Worm (Caenorhabditis elegans) whole organism, young adult: ENCODE measurements around the gene F53A9.9.
"Not testable (repeated sequence)": the region's sequence is repeated elsewhere in the genome, so short reads cannot be mapped to it uniquely, and the experiment has no call there.

ENCODE experiments used
- B0019.2 ChIP-seq: fragments of 200-800 bp; sonication (Bioruptor generic); conservative IDR thresholded peaks from 2 replicates; pipeline ENCODE4 v1.3.6; 2022; ENCODE audit warnings: missing genetic modification reagents, missing genetic modification characterization, missing compliant biosample characterization
- B0261.1 ChIP-seq: sonication (generic microtip); optimal IDR thresholded peaks from 2 replicates; lab custom pipeline; 2016; ENCODE audit warnings: mild to moderate bottlenecking, missing genetic modification characterization, moderate library complexity, missing compliant biosample characterization
- F10E7.11 ChIP-seq: sonication (generic microtip); optimal IDR thresholded peaks from 2 replicates; lab custom pipeline; 2017; ENCODE audit warnings: mild to moderate bottlenecking, missing genetic modification characterization, moderate library complexity, missing compliant biosample characterization
- F55B11.4 ChIP-seq: sonication (generic microtip); optimal IDR thresholded peaks from 2 replicates; lab custom pipeline; 2016; ENCODE audit warnings: missing compliant biosample characterization, missing genetic modification characterization, borderline replicate concordance; ENCODE audit not compliant: insufficient read depth
- K12H6.12 ChIP-seq: fragments of 200-800 bp; sonication (Bioruptor generic); optimal IDR thresholded peaks from 2 replicates; lab custom pipeline; 2018; ENCODE audit warnings: mild to moderate bottlenecking, missing genetic modification characterization, missing compliant biosample characterization
- Y53G8AR.9 ChIP-seq: fragments of 200-800 bp; sonication (Bioruptor generic); conservative IDR thresholded peaks from 2 replicates; pipeline ENCODE4 v1.3.6; 2022; ENCODE audit warnings: missing genetic modification reagents, missing genetic modification characterization, missing compliant biosample characterization
- akir-1 ChIP-seq: fragments of 200-800 bp; sonication (Bioruptor generic); optimal IDR thresholded peaks from 2 replicates; lab custom pipeline; 2018; ENCODE audit warnings: mild to moderate bottlenecking, missing genetic modification characterization, moderate library complexity, missing compliant biosample characterization
- aptf-2 ChIP-seq: fragments of 200-800 bp; sonication (Bioruptor generic); conservative IDR thresholded peaks from 2 replicates; pipeline ENCODE4 v1.3.6; 2022; ENCODE audit warnings: missing genetic modification reagents, missing genetic modification characterization, missing compliant biosample characterization
- attf-5 ChIP-seq: fragments of 200-800 bp; sonication (Bioruptor generic); optimal IDR thresholded peaks from 2 replicates; lab custom pipeline; 2018; ENCODE audit warnings: mild to moderate bottlenecking, missing genetic modification characterization, missing compliant biosample characterization
- bed-1 ChIP-seq: fragments of 200-800 bp; sonication (Bioruptor generic); IDR thresholded peaks from 2 replicates; pipeline ENCODE4 v1.3.6; 2022; ENCODE audit warnings: missing genetic modification reagents, missing genetic modification characterization, missing compliant biosample characterization
- ceh-27 ChIP-seq: fragments of 200-800 bp; sonication (Bioruptor generic); optimal IDR thresholded peaks from 2 replicates; lab custom pipeline; 2018; ENCODE audit warnings: mild to moderate bottlenecking, missing genetic modification characterization, moderate library complexity, missing compliant biosample characterization
- ceh-79 ChIP-seq: sonication (generic microtip); optimal IDR thresholded peaks from 2 replicates; lab custom pipeline; 2017; ENCODE audit warnings: mild to moderate bottlenecking, missing genetic modification characterization, missing compliant biosample characterization
- ceh-91 ChIP-seq: fragments of 200-800 bp; sonication (Bioruptor generic); IDR thresholded peaks from 2 replicates; pipeline ENCODE4 v1.3.6; 2022; ENCODE audit warnings: missing genetic modification reagents, missing genetic modification characterization, missing compliant biosample characterization
- egrh-3 ChIP-seq: fragments of 200-800 bp; sonication (Bioruptor generic); IDR thresholded peaks from 2 replicates; pipeline ENCODE4 v1.3.6; 2022; ENCODE audit warnings: missing genetic modification reagents, missing genetic modification characterization, missing compliant biosample characterization
- hmg-1.2 ChIP-seq: fragments of 200-800 bp; sonication (Bioruptor generic); IDR thresholded peaks from 2 replicates; pipeline ENCODE4 v1.3.6; 2022; ENCODE audit warnings: missing genetic modification reagents, missing genetic modification characterization, missing compliant biosample characterization
- let-526 ChIP-seq: fragments of 200-800 bp; sonication (Bioruptor generic); IDR thresholded peaks from 2 replicates; pipeline ENCODE4 v1.3.6; 2022; ENCODE audit warnings: missing genetic modification reagents, missing genetic modification characterization, missing compliant biosample characterization
- let-607 ChIP-seq, 2 experiments: fragments of 200-800 bp in 1 of 2; sonication (Bioruptor generic) in 1 of 2; sonication (generic microtip) in 1 of 2; optimal IDR thresholded peaks; 2 replicates each; lab custom pipeline; 2016 to 2018; ENCODE audit warnings: mild to moderate bottlenecking in 2 of 2, missing compliant biosample characterization in 2 of 2, missing genetic modification characterization in 2 of 2, moderate library complexity in 2 of 2, missing genotype in 1 of 2
- lin-26 ChIP-seq: fragments of 200-800 bp; sonication (Bioruptor generic); IDR thresholded peaks from 2 replicates; pipeline ENCODE4 v1.3.6; 2022; ENCODE audit warnings: missing genetic modification reagents, missing genetic modification characterization, missing compliant biosample characterization
- lin-40 ChIP-seq: sonication (generic microtip); optimal IDR thresholded peaks from 2 replicates; lab custom pipeline; 2016; ENCODE audit warnings: missing genetic modification characterization, mild to moderate bottlenecking, missing compliant biosample characterization, missing genotype, missing genetic modification reagents
- lin-54 ChIP-seq: fragments of 200-800 bp; sonication (Bioruptor generic); optimal IDR thresholded peaks from 2 replicates; lab custom pipeline; 2018; ENCODE audit warnings: mild to moderate bottlenecking, missing genetic modification characterization, missing compliant biosample characterization
- madf-8 ChIP-seq: fragments of 200-800 bp; sonication (Bioruptor generic); conservative IDR thresholded peaks from 2 replicates; pipeline ENCODE4 v1.3.6; 2022; ENCODE audit warnings: missing genetic modification reagents, missing genetic modification characterization, missing compliant biosample characterization
- mcd-1 ChIP-seq: fragments of 200-800 bp; sonication (Bioruptor generic); IDR thresholded peaks from 2 replicates; pipeline ENCODE4 v1.3.6; 2022; ENCODE audit warnings: missing genetic modification reagents, missing genetic modification characterization, missing compliant biosample characterization
- mel-28 ChIP-seq: sonication (generic microtip); optimal IDR thresholded peaks from 2 replicates; lab custom pipeline; 2016; ENCODE audit warnings: borderline replicate concordance, mild to moderate bottlenecking, missing genetic modification characterization, missing compliant biosample characterization
- nfya-2 ChIP-seq: fragments of 200-800 bp; sonication (Bioruptor generic); IDR thresholded peaks from 2 replicates; pipeline ENCODE4 v1.3.6; 2022; ENCODE audit warnings: missing genetic modification reagents, missing genetic modification characterization, missing compliant biosample characterization
- nhr-27 ChIP-seq: fragments of 200-800 bp; sonication (Bioruptor generic); optimal IDR thresholded peaks from 2 replicates; lab custom pipeline; 2018; ENCODE audit warnings: mild to moderate bottlenecking, missing genetic modification characterization, moderate library complexity, missing compliant biosample characterization
- nhr-80 ChIP-seq: sonication (generic microtip); optimal IDR thresholded peaks from 2 replicates; lab custom pipeline; 2016; ENCODE audit warnings: missing genetic modification characterization, missing compliant biosample characterization
- rcor-1 ChIP-seq: fragments of 200-800 bp; sonication (Bioruptor generic); IDR thresholded peaks from 2 replicates; pipeline ENCODE4 v1.3.6; 2022; ENCODE audit warnings: missing genetic modification reagents, missing genetic modification characterization, missing compliant biosample characterization
- rec-8 ChIP-seq, 2 experiments: sonication (generic microtip); optimal IDR thresholded peaks; 2 replicates each; lab custom pipeline; 2016; ENCODE audit warnings: mild to moderate bottlenecking in 2 of 2, missing genetic modification characterization in 2 of 2, missing genetic modification reagents in 2 of 2, missing genotype in 2 of 2, missing biosample characterization in 1 of 2, missing compliant biosample characterization in 1 of 2, moderate library complexity in 1 of 2
- repo-1 ChIP-seq: sonication (generic microtip); optimal IDR thresholded peaks from 2 replicates; lab custom pipeline; 2017; ENCODE audit warnings: mild to moderate bottlenecking, missing genetic modification characterization, missing compliant biosample characterization
- snpc-3.4 ChIP-seq: sonication (generic microtip); optimal IDR thresholded peaks from 2 replicates; lab custom pipeline; 2017; ENCODE audit warnings: missing genetic modification characterization, mild to moderate bottlenecking, missing compliant biosample characterization, antibody characterized with exemption, moderate library complexity, missing genotype, missing genetic modification reagents
- somi-1 ChIP-seq: fragments of 200-800 bp; sonication (Bioruptor generic); optimal IDR thresholded peaks from 2 replicates; lab custom pipeline; 2018; ENCODE audit warnings: mild to moderate bottlenecking, missing genetic modification characterization, missing compliant biosample characterization
- unc-62 ChIP-seq: fragments of 150-350 bp; optimal IDR thresholded peaks from 2 replicates; lab custom pipeline; 2014; ENCODE audit warnings: missing biosample characterization, missing genetic modification reagents, missing genetic modification characterization
- zim-3 ChIP-seq: sonication (generic microtip); optimal IDR thresholded peaks from 2 replicates; lab custom pipeline; 2017; ENCODE audit warnings: mild to moderate bottlenecking, missing genetic modification characterization, moderate library complexity, missing compliant biosample characterization
- ztf-25 ChIP-seq: fragments of 200-800 bp; sonication (Bioruptor generic); IDR thresholded peaks from 2 replicates; pipeline ENCODE4 v1.3.6; 2022; ENCODE audit warnings: missing genetic modification reagents, missing genetic modification characterization, missing compliant biosample characterization
- ztf-26 ChIP-seq: sonication (generic microtip); optimal IDR thresholded peaks from 2 replicates; lab custom pipeline; 2017; ENCODE audit warnings: missing genetic modification characterization, missing compliant biosample characterization

The F53A9.9 gene

ce11 chrX:8736965-8737464 lies 16.5 kb upstream of the F53A9.9 start, which contains the start of gene M02D8.3:
Gene M02D8.3, minus strand, starts transcription at chrX:8737015.
- TF ChIP-seq repo-1 (tag; lab: Kevin White, UChicago) (no peak), nhr-80 (tag; lab: Kevin White, UChicago) (peak; percentile 53), K12H6.12 (tag; lab: Kevin White, UChicago) (peak; percentile 34), ceh-79 (tag; lab: Kevin White, UChicago) (no peak), attf-5 (GFP tag; lab: Kevin White, UChicago) (peak; percentile 64), lin-40 (tag; lab: Kevin White, UChicago) (peak; percentile 19), let-607 (tag; optimal IDR thresholded peaks at IDR 0.05; lab: Kevin White, UChicago) (peak in 1 of 2 experiments; percentile 0), hmg-1.2 (peak; percentile 45; the same call in 1 of the 2 replicates), ceh-27 (GFP tag; lab: Kevin White, UChicago) (peak; percentile 40), ceh-91 (GFP tag; lab: Robert Waterston, UW) (no peak), mcd-1 (GFP tag; lab: Robert Waterston, UW) (peak; percentile 62)

ce11 chrX:8731822-8732221 lies 11.3 kb upstream of the F53A9.9 start, which contains the start of gene M02D8.6:
Gene M02D8.6, minus strand, starts transcription at chrX:8731922.
- TF ChIP-seq madf-8; zim-3 (tag; lab: Kevin White, UChicago); ztf-26 (tag; lab: Kevin White, UChicago): not testable (repeated sequence)
- TF ChIP-seq, all 124 proteins: peak for 0; not testable (repeated sequence) for 124

- TF ChIP-seq rec-8 (tag; optimal IDR thresholded peaks at IDR 0.05; lab: Kevin White, UChicago) (no peak), F55B11.4 (tag; lab: Kevin White, UChicago) (no peak)
Measured at ce11 chrX:8727306-8727705, 6.7 kb upstream of the F53A9.9 start, which contains the start of gene EGAP4.1. Gene EGAP4.1, minus strand, starts transcription at chrX:8727406.

DNA sequence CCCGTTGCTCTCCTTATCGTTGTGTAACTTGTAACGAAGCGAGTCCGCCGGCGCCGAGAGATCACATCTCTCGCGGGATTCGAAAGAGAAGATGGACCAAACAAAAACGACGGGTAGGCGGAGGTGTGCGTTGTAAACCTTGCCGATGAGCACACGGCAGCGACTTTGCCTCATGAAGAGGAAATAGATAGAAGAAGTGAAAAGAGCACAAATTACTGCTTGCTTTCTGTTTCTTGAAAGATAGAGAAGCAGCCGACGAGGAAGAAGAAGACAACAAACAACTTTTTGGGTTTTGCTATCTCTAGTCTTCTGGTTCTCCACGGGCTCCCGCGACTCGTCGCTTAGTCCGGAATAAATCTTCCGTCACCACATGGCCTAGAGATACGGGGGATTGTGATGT lies 3.3 kb upstream of the F53A9.9 start:
- TF ChIP-seq somi-1 (GFP tag; lab: Kevin White, UChicago) (peak; percentile 27), lin-26 (GFP tag; lab: Robert Waterston, UW) (no peak)

ce11 chrX:8723127-8723600 lies 2.6 kb upstream of the F53A9.9 start, which contains the start of gene tnt-2:
Gene tnt-2, minus strand, starts transcription at chrX:8723550.
- TF ChIP-seq Y53G8AR.9 (GFP tag; lab: Robert Waterston, UW) (no peak), egrh-3 (GFP tag; lab: Robert Waterston, UW) (peak; percentile 84), bed-1 (GFP tag; lab: Robert Waterston, UW) (no peak), F10E7.11 (tag; lab: Kevin White, UChicago) (no peak), B0019.2 (GFP tag; lab: Robert Waterston, UW) (no peak)

DNA sequence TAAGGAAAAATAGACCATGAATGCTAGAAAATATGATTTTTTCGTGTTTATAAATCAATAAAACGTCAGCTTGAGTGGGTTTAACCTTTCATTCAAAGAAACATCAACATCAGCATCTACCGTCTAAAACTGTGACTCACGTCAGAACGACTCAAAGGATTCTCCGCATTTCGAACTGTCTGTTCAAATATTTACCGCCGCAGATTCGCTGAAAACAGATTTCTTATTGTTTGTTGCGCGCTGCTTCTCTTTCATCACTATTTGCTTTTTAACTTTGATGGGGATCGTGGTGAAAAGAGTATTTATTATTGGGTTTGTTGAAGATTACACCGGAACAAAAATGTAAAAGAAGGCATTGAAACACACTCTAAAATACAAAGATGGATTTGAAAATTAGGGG lies 715 bp upstream of the F53A9.9 start:
- TF ChIP-seq aptf-2 = no peak
- TF ChIP-seq nhr-27 (tag; lab: Kevin White, UChicago) = no peak
- TF ChIP-seq snpc-3.4 (tag; lab: Kevin White, UChicago) = no peak
- TF ChIP-seq rcor-1 (GFP tag; lab: Robert Waterston, UW) = no peak
- TF ChIP-seq unc-62 (GFP tag; lab: Kevin White, UChicago) = no peak
- no peak for TF ChIP-seq nfya-2
- no peak for TF ChIP-seq zim-3 (tag; lab: Kevin White, UChicago)
- no peak for TF ChIP-seq akir-1 (GFP tag; lab: Kevin White, UChicago)
- no peak for TF ChIP-seq lin-54
- TF ChIP-seq ztf-25 (GFP tag; lab: Robert Waterston, UW) = no peak
- no peak for TF ChIP-seq B0261.1 (tag; lab: Kevin White, UChicago)
- TF ChIP-seq egrh-3 (GFP tag; lab: Robert Waterston, UW) = no peak
- no peak for TF ChIP-seq let-526 (GFP tag; lab: Robert Waterston, UW)
- no peak for TF ChIP-seq mel-28
